Worm (Caenorhabditis elegans): ENCODE results near the gene tbx-37.

The tbx-37 gene

ce11 chrIII:11227025-11227424, at the start of gene tbx-37:
tbx-37 (minus strand) TSS chrIII:11227125.
- TF ChIP-seq cog-1 (tag; optimal IDR thresholded peaks at IDR 0.05), result no peak
- TF ChIP-seq ztf-29 (GFP tag; IDR thresholded peaks at IDR 0.05), result no peak
- TF ChIP-seq T22C8.4 (GFP tag; IDR thresholded peaks at IDR 0.05), result no peak
- TF ChIP-seq tab-1 (GFP tag; IDR thresholded peaks at IDR 0.05), result no peak
- no peak for TF ChIP-seq flt-1 (GFP tag; IDR thresholded peaks at IDR 0.05)
- no peak for TF ChIP-seq klf-2 (GFP tag; conservative IDR thresholded peaks at IDR 0.05)
- no peak for TF ChIP-seq ztf-23 (GFP tag; IDR thresholded peaks at IDR 0.05)
- TF ChIP-seq med-1 (GFP tag; optimal IDR thresholded peaks at IDR 0.05; ENCODE audit: insufficient read depth), result no peak
- TF ChIP-seq ref-1 (GFP tag; conservative IDR thresholded peaks at IDR 0.05), result no peak

- no peak for TF ChIP-seq ztf-29 (GFP tag; IDR thresholded peaks at IDR 0.05)
- TF ChIP-seq klf-2 (GFP tag; conservative IDR thresholded peaks at IDR 0.05), result no peak
- TF ChIP-seq T22C8.4 (GFP tag; IDR thresholded peaks at IDR 0.05), result no peak
- no peak for TF ChIP-seq ztf-23 (GFP tag; IDR thresholded peaks at IDR 0.05)
- TF ChIP-seq flt-1 (GFP tag; IDR thresholded peaks at IDR 0.05), result no peak
- no peak for TF ChIP-seq cog-1 (tag; optimal IDR thresholded peaks at IDR 0.05)
- no peak for TF ChIP-seq med-1 (GFP tag; optimal IDR thresholded peaks at IDR 0.05; ENCODE audit: insufficient read depth)
Observed at ce11 chrIII:11274590-11275116, 47.7 kb upstream of the tbx-37 start, which contains the start of gene Y47D3A.20. Y47D3A.20 (plus strand) TSS chrIII:11275066.

- TF ChIP-seq ref-1 (GFP tag; conservative IDR thresholded peaks at IDR 0.05) (no peak), klf-2 (GFP tag; conservative IDR thresholded peaks at IDR 0.05) (no peak), tab-1 (GFP tag; IDR thresholded peaks at IDR 0.05) (no peak), T22C8.4 (GFP tag; IDR thresholded peaks at IDR 0.05) (no peak), med-1 (GFP tag; optimal IDR thresholded peaks at IDR 0.05; ENCODE audit: insufficient read depth) (no peak)
Observed at ce11 chrIII:11270795-11271194, 43.9 kb upstream of the tbx-37 start, which contains the start of gene obr-1. obr-1 (minus strand) TSS chrIII:11270895.

ce11 chrIII:11269206-11269605, 42.3 kb upstream of the tbx-37 start:
- TF ChIP-seq cog-1 (tag; optimal IDR thresholded peaks at IDR 0.05), result no peak
- TF ChIP-seq T22C8.4 (GFP tag; IDR thresholded peaks at IDR 0.05), result no peak
- no peak for TF ChIP-seq ztf-29 (GFP tag; IDR thresholded peaks at IDR 0.05)
- TF ChIP-seq klf-2 (GFP tag; conservative IDR thresholded peaks at IDR 0.05), result no peak
- no peak for TF ChIP-seq ref-1 (GFP tag; conservative IDR thresholded peaks at IDR 0.05)
- TF ChIP-seq tab-1 (GFP tag; IDR thresholded peaks at IDR 0.05), result no peak
- TF ChIP-seq ztf-23 (GFP tag; IDR thresholded peaks at IDR 0.05), result no peak
- TF ChIP-seq flt-1 (GFP tag; IDR thresholded peaks at IDR 0.05), result no peak
- no peak for TF ChIP-seq med-1 (GFP tag; optimal IDR thresholded peaks at IDR 0.05; ENCODE audit: insufficient read depth)

- TF ChIP-seq T22C8.4 (GFP tag; IDR thresholded peaks at IDR 0.05), result no peak
Observed at ce11 chrIII:11268532-11268931, 41.6 kb upstream of the tbx-37 start.

ce11 chrIII:11267372-11267771, 40.4 kb upstream of the tbx-37 start:
- TF ChIP-seq ref-1 (GFP tag; conservative IDR thresholded peaks at IDR 0.05) (no peak), ztf-23 (GFP tag; IDR thresholded peaks at IDR 0.05) (no peak), flt-1 (GFP tag; IDR thresholded peaks at IDR 0.05) (no peak)

- TF ChIP-seq cog-1 (tag; optimal IDR thresholded peaks at IDR 0.05) (no peak), flt-1 (GFP tag; IDR thresholded peaks at IDR 0.05) (no peak), ref-1 (GFP tag; conservative IDR thresholded peaks at IDR 0.05) (no peak), tab-1 (GFP tag; IDR thresholded peaks at IDR 0.05) (no peak), klf-2 (GFP tag; conservative IDR thresholded peaks at IDR 0.05) (no peak), ztf-29 (GFP tag; IDR thresholded peaks at IDR 0.05) (no peak), med-1 (GFP tag; optimal IDR thresholded peaks at IDR 0.05; ENCODE audit: insufficient read depth) (no peak), T22C8.4 (GFP tag; IDR thresholded peaks at IDR 0.05) (no peak), ztf-23 (GFP tag; IDR thresholded peaks at IDR 0.05) (no peak)
Observed at ce11 chrIII:11262089-11262488, 35.2 kb upstream of the tbx-37 start.

- TF ChIP-seq ztf-29 (GFP tag; IDR thresholded peaks at IDR 0.05) (no peak), ref-1 (GFP tag; conservative IDR thresholded peaks at IDR 0.05) (no peak), ztf-23 (GFP tag; IDR thresholded peaks at IDR 0.05) (no peak), tab-1 (GFP tag; IDR thresholded peaks at IDR 0.05) (no peak), cog-1 (tag; optimal IDR thresholded peaks at IDR 0.05) (no peak), med-1 (GFP tag; optimal IDR thresholded peaks at IDR 0.05; ENCODE audit: insufficient read depth) (no peak), klf-2 (GFP tag; conservative IDR thresholded peaks at IDR 0.05) (no peak), flt-1 (GFP tag; IDR thresholded peaks at IDR 0.05) (no peak), T22C8.4 (GFP tag; IDR thresholded peaks at IDR 0.05) (no peak)
Observed at ce11 chrIII:11255072-11255471, 28.1 kb upstream of the tbx-37 start.

ce11 chrIII:11251718-11252441, 25.0 kb upstream of the tbx-37 start, which contains the start of gene Y47D3A.32:
Y47D3A.32 (plus strand) TSS chrIII:11252391.
- no peak for TF ChIP-seq ztf-23 (GFP tag; IDR thresholded peaks at IDR 0.05)
- TF ChIP-seq ztf-29 (GFP tag; IDR thresholded peaks at IDR 0.05), result no peak
- TF ChIP-seq cog-1 (tag; optimal IDR thresholded peaks at IDR 0.05), result no peak
- no peak for TF ChIP-seq med-1 (GFP tag; optimal IDR thresholded peaks at IDR 0.05; ENCODE audit: insufficient read depth)
- no peak for TF ChIP-seq flt-1 (GFP tag; IDR thresholded peaks at IDR 0.05)
- TF ChIP-seq klf-2 (GFP tag; conservative IDR thresholded peaks at IDR 0.05), result no peak
- TF ChIP-seq ref-1 (GFP tag; conservative IDR thresholded peaks at IDR 0.05), result no peak
- no peak for TF ChIP-seq tab-1 (GFP tag; IDR thresholded peaks at IDR 0.05)
- TF ChIP-seq T22C8.4 (GFP tag; IDR thresholded peaks at IDR 0.05), result no peak

ce11 chrIII:11248897-11249296, 22.0 kb upstream of the tbx-37 start:
- TF ChIP-seq med-1 (GFP tag; optimal IDR thresholded peaks at IDR 0.05; ENCODE audit: insufficient read depth), result no peak
- TF ChIP-seq klf-2 (GFP tag; conservative IDR thresholded peaks at IDR 0.05), result no peak
- TF ChIP-seq ref-1 (GFP tag; conservative IDR thresholded peaks at IDR 0.05), result no peak
- TF ChIP-seq cog-1 (tag; optimal IDR thresholded peaks at IDR 0.05), result no peak
- TF ChIP-seq flt-1 (GFP tag; IDR thresholded peaks at IDR 0.05), result no peak
- TF ChIP-seq tab-1 (GFP tag; IDR thresholded peaks at IDR 0.05), result no peak
- TF ChIP-seq ztf-29 (GFP tag; IDR thresholded peaks at IDR 0.05), result no peak
- no peak for TF ChIP-seq ztf-23 (GFP tag; IDR thresholded peaks at IDR 0.05)
- TF ChIP-seq T22C8.4 (GFP tag; IDR thresholded peaks at IDR 0.05), result no peak
